Fruit fly (Drosophila melanogaster): Measurements from ENCODE around the gene Arl2.
A peak's percentile ranks its signal among the peaks of the same experiment; 100 is the strongest.

DNA sequence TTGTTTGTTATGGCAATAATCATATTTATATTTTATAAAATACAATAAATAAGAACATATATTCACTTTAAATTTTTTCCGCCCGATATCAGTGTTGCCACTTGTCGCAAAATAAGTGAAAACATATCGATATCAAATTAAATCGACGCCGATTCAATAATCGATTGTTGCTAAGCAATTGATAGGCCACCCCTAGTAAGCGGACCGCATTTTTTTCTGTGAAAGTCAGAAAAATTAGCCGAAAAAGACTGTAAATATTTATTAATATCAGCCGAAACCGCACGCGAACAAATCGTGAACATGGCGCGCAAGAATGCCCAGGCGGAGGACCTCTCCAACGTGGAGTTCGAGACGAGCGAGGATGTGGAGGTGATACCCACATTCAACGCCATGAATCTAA lies 27.9 kb upstream of the Arl2 start, which contains the start of gene CG7483:
- TF ChIP-seq Dp (GFP tag; optimal IDR thresholded peaks at IDR 0.05) (peak; percentile 96), CG17802 (tag; optimal IDR thresholded peaks at IDR 0.05) (no peak), CG9876 (GFP tag; optimal IDR thresholded peaks at IDR 0.05) (no peak), CG4854 (GFP tag; optimal IDR thresholded peaks at IDR 0.05) (no peak), HmgD (GFP tag; optimal IDR thresholded peaks at IDR 0.05) (no peak), CG4424 (GFP tag; optimal IDR thresholded peaks at IDR 0.05) (no peak), CG3163 (GFP tag; optimal IDR thresholded peaks at IDR 0.05) (no peak), ssp (GFP tag; IDR thresholded peaks at IDR 0.05) (no peak), CG1602 (GFP tag; optimal IDR thresholded peaks at IDR 0.05) (no peak), CG14441 (GFP tag; IDR thresholded peaks at IDR 0.05) (no peak), CG8290 (GFP tag; optimal IDR thresholded peaks at IDR 0.05) (no peak), CG8290 (tag; optimal IDR thresholded peaks at IDR 0.05) (no peak)

Data from whole organism, embryonic.